Worm (Caenorhabditis elegans): ENCODE measurements around the gene hrde-1.

The hrde-1 gene

DNA sequence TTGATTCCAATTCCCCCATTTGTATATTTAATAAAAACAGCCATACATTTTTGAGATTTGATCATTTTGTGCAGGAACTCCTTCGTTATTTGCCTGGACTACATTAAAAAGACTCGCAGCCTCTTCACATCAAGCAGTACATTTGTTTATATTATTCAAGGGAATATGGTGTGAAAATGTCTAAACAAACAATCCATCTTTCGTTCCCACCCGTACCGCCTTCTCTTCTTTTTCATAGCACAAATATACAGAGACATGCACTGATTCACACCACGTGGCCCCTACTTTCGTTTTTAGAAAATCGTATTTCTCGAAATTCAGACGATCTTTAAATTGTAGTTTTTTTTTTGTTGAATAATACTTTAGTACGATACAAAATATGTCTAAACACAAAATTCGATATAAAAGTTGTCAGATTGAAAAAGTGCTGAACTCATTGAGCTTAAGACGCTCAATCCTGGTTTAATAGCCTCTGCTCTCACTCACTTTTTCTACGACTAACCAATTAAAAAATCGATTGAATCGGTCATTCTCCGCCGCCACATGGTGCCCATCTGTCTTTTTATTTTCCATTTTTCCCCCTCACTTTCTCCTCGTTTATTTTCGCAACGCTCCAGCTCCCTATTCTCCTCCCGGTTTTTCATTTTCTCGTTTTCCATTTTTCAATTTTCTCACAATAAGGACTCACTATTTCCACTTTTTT, 19.5 kb upstream of the hrde-1 start (continued):
- TF ChIP-seq jun-1 (tag; optimal IDR thresholded peaks at IDR 0.05), result peak; percentile 63
- TF ChIP-seq Y5F2A.4 (GFP tag; optimal IDR thresholded peaks at IDR 0.05), result peak; percentile 54
- peak; percentile 23 for TF ChIP-seq nhr-48 (tag; optimal IDR thresholded peaks at IDR 0.05)
- peak in 1 of 2 experiments; percentile 15 for TF ChIP-seq mdl-1 (tag; optimal IDR thresholded peaks at IDR 0.05)
- no peak for TF ChIP-seq lin-39 (tag; optimal IDR thresholded peaks at IDR 0.05)
- TF ChIP-seq egl-43 (GFP tag; IDR thresholded peaks at IDR 0.05), result no peak
- TF ChIP-seq lim-7 (GFP tag; IDR thresholded peaks at IDR 0.05), result no peak
- TF ChIP-seq ZK546.5 (tag; optimal IDR thresholded peaks at IDR 0.05), result no peak
- peak; percentile 49 for TF ChIP-seq zip-2 (tag; optimal IDR thresholded peaks at IDR 0.05)
- peak; percentile 80 for TF ChIP-seq nhr-111 (GFP tag; optimal IDR thresholded peaks at IDR 0.05)
- no peak for TF ChIP-seq tag-97 (GFP tag; IDR thresholded peaks at IDR 0.05)
- TF ChIP-seq nhr-76 (tag; optimal IDR thresholded peaks at IDR 0.05), result peak; percentile 16
- peak; percentile 95 for TF ChIP-seq ama-1 (optimal IDR thresholded peaks at IDR 0.05)
- TF ChIP-seq madf-5 (GFP tag; IDR thresholded peaks at IDR 0.05), result no peak
- peak; percentile 95 for TF ChIP-seq zfp-3 (GFP tag; conservative IDR thresholded peaks at IDR 0.05)
- peak; percentile 45 for TF ChIP-seq F37D6.2 (tag; optimal IDR thresholded peaks at IDR 0.05)
- TF ChIP-seq pha-4 (GFP tag; IDR thresholded peaks at IDR 0.05), result peak; percentile 67; the same call in 1 of the 2 replicates
- TF ChIP-seq pha-4 (tag; optimal IDR thresholded peaks at IDR 0.05), result peak; percentile 7
- TF ChIP-seq tra-1 (GFP tag; IDR thresholded peaks at IDR 0.05), result 0 out of 2 replicates have a peak, but pooled peaks have one; percentile 36
- peak; percentile 43 for TF ChIP-seq rbr-2 (tag; optimal IDR thresholded peaks at IDR 0.05)
- TF ChIP-seq madf-9 (GFP tag; conservative IDR thresholded peaks at IDR 0.05), result 0 out of 2 replicates have a peak, but pooled peaks have one; percentile 16
- TF ChIP-seq lin-29 (GFP tag; IDR thresholded peaks at IDR 0.05), result no peak
- peak in 1 of 2 experiments; percentile 63 for TF ChIP-seq hif-1 (tag; optimal IDR thresholded peaks at IDR 0.05)
- TF ChIP-seq sdz-12 (GFP tag; optimal IDR thresholded peaks at IDR 0.05), result peak; percentile 21
- peak; percentile 64; the same call in 1 of the 2 replicates for TF ChIP-seq F44E2.7 (GFP tag; IDR thresholded peaks at IDR 0.05)
- TF ChIP-seq Y75B8A.6 (GFP tag; IDR thresholded peaks at IDR 0.05), result peak; percentile 56; the same call in 1 of the 2 replicates
- peak; percentile 71 for TF ChIP-seq snpc-1.2 (GFP tag; IDR thresholded peaks at IDR 0.05)
- TF ChIP-seq ceh-82 (tag; optimal IDR thresholded peaks at IDR 0.05), result no peak
- TF ChIP-seq nhr-28 (tag; optimal IDR thresholded peaks at IDR 0.05), result no peak
- TF ChIP-seq hmg-1.1 (GFP tag; IDR thresholded peaks at IDR 0.05), result peak; percentile 52
- TF ChIP-seq T20F7.1 (GFP tag; optimal IDR thresholded peaks at IDR 0.05), result peak; percentile 75
- TF ChIP-seq hlh-30 (tag; optimal IDR thresholded peaks at IDR 0.05; ENCODE audit: insufficient read depth), result peak; percentile 37
- TF ChIP-seq arid-1 (GFP tag; conservative IDR thresholded peaks at IDR 0.05), result peak; percentile 84
- peak; percentile 15 for TF ChIP-seq gei-8 (GFP tag; optimal IDR thresholded peaks at IDR 0.05)
- peak; percentile 90 for TF ChIP-seq nhr-102 (tag; optimal IDR thresholded peaks at IDR 0.05)
- TF ChIP-seq lin-15B (tag; optimal IDR thresholded peaks at IDR 0.05), result no peak
- peak; percentile 72 for TF ChIP-seq spr-3 (GFP tag; optimal IDR thresholded peaks at IDR 0.05)
- no peak for TF ChIP-seq zfp-2 (tag; optimal IDR thresholded peaks at IDR 0.05)
- TF ChIP-seq lin-1 (GFP tag; IDR thresholded peaks at IDR 0.05), result peak; percentile 57
- TF ChIP-seq mxl-3 (GFP tag; optimal IDR thresholded peaks at IDR 0.05), result peak; percentile 43
- TF ChIP-seq dmd-9 (GFP tag; IDR thresholded peaks at IDR 0.05), result no peak
- TF ChIP-seq unc-130 (GFP tag; optimal IDR thresholded peaks at IDR 0.05), result peak; percentile 24
- TF ChIP-seq lir-3 (tag; optimal IDR thresholded peaks at IDR 0.05), result no peak
- no peak for TF ChIP-seq daf-12 (tag; optimal IDR thresholded peaks at IDR 0.05)
- peak; percentile 15; the same call in 1 of the 2 replicates for TF ChIP-seq ceh-20 (GFP tag; IDR thresholded peaks at IDR 0.05)
- TF ChIP-seq fkh-10 (GFP tag; optimal IDR thresholded peaks at IDR 0.05), result no peak
- TF ChIP-seq T26A8.4 (GFP tag; IDR thresholded peaks at IDR 0.05), result peak; percentile 97
- TF ChIP-seq snpc-4 (tag; optimal IDR thresholded peaks at IDR 0.05), result no peak
- TF ChIP-seq egl-27 (tag; optimal IDR thresholded peaks at IDR 0.05), result no peak
- TF ChIP-seq ceh-28 (tag; optimal IDR thresholded peaks at IDR 0.05), result no peak
